Worm (Caenorhabditis elegans): Measurements from ENCODE around the gene npp-24.
A peak's percentile ranks its signal among the peaks of the same experiment; 100 is the strongest.

Gene npp-24

DNA sequence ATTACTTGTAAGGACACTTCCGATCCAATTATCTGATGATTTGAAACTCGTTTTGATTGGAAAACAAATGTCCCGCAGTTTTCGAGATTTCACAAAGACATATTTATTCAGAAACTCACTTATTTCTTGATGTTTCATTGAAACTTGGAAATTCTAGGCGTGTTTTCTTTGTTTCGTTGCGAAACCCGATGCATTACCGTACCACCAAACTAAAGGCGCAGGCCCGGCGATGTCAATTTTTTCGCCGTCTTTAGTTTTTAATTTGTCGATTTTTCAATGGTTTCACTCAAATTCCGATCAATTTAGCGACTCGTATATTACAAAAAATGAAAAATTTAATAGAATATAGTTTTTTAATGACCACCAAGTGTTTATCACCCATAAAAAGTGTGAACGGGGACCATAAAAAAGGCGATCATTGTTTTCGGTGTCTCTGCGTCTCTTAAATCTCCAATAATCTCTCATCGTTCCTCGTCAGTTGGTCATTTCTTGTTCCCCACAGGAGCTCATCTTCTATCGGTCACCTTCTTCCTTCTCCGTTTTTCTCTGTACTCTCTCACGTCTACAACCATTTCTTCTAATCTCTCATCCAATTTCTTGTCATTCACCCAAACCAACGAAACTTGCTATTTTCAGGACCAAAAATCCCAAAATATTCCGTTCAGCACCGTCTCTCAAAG, 39.8 kb upstream of the npp-24 start, which contains the start of gene clr-1:
Gene clr-1, plus strand, starts transcription at position 630 of the 680 bp plus-strand sequence.
- TF ChIP-seq snpc-1.1 (tag; optimal IDR thresholded peaks at IDR 0.05; ENCODE audit: insufficient read depth) (no peak), xnd-1 (tag; optimal IDR thresholded peaks at IDR 0.05) (peak; percentile 89), F52B5.7 (tag; optimal IDR thresholded peaks at IDR 0.05) (no peak), snpc-4 (GFP tag; optimal IDR thresholded peaks at IDR 0.05) (no peak), snpc-4 (tag; optimal IDR thresholded peaks at IDR 0.05) (no peak), bed-1 (GFP tag; IDR thresholded peaks at IDR 0.05) (no peak), D2030.7 (GFP tag; IDR thresholded peaks at IDR 0.05) (peak; percentile 28; the same call in 1 of the 2 replicates), madf-3 (GFP tag; IDR thresholded peaks at IDR 0.05) (no peak), hsf-1 (GFP tag; IDR thresholded peaks at IDR 0.05) (no peak), ztf-18 (tag; optimal IDR thresholded peaks at IDR 0.05) (no peak), ZK185.1 (tag; optimal IDR thresholded peaks at IDR 0.05; ENCODE audit: poor library complexity, severe bottlenecking) (no peak), lin-40 (tag; optimal IDR thresholded peaks at IDR 0.05) (no peak), ceh-40 (GFP tag; IDR thresholded peaks at IDR 0.05) (no peak), ztf-25 (GFP tag; IDR thresholded peaks at IDR 0.05) (no peak), rec-8 (tag; optimal IDR thresholded peaks at IDR 0.05) (no peak), F37B4.10 (GFP tag; IDR thresholded peaks at IDR 0.05) (no peak), cebp-2 (GFP tag; IDR thresholded peaks at IDR 0.05) (no peak), F33H1.4 (GFP tag; IDR thresholded peaks at IDR 0.05) (peak; percentile 89), pbrm-1 (GFP tag; IDR thresholded peaks at IDR 0.05) (no peak), lin-26 (GFP tag; IDR thresholded peaks at IDR 0.05) (no peak), ekl-4 (GFP tag; IDR thresholded peaks at IDR 0.05) (no peak), T26A5.8 (tag; optimal IDR thresholded peaks at IDR 0.05) (no peak), ztf-22 (GFP tag; optimal IDR thresholded peaks at IDR 0.05) (no peak), ztf-3 (GFP tag; optimal IDR thresholded peaks at IDR 0.05) (no peak), mxl-1 (tag; optimal IDR thresholded peaks at IDR 0.05) (no peak), efl-1 (GFP tag; optimal IDR thresholded peaks at IDR 0.05) (peak; percentile 6), hlh-12 (tag; optimal IDR thresholded peaks at IDR 0.05) (no peak), nhr-120 (GFP tag; IDR thresholded peaks at IDR 0.05) (no peak), lin-54 (GFP tag; optimal IDR thresholded peaks at IDR 0.05) (peak; percentile 9), madf-6 (GFP tag; IDR thresholded peaks at IDR 0.05) (peak; percentile 94), sptf-2 (GFP tag; optimal IDR thresholded peaks at IDR 0.05) (no peak), somi-1 (GFP tag; optimal IDR thresholded peaks at IDR 0.05) (no peak), egl-44 (GFP tag; IDR thresholded peaks at IDR 0.05) (no peak), hmg-1.2 (GFP tag; IDR thresholded peaks at IDR 0.05) (peak; percentile 49; the same call in 1 of the 2 replicates), ama-1 (optimal IDR thresholded peaks at IDR 0.05) (no peak), ama-1 (GFP tag; optimal IDR thresholded peaks at IDR 0.05) (no peak), mes-4 (tag; optimal IDR thresholded peaks at IDR 0.05) (no peak), attf-3 (GFP tag; conservative IDR thresholded peaks at IDR 0.05) (no peak), K11D2.4 (GFP tag; IDR thresholded peaks at IDR 0.05) (no peak), madf-8 (GFP tag; conservative IDR thresholded peaks at IDR 0.05) (peak; percentile 92), ceh-58 (GFP tag; IDR thresholded peaks at IDR 0.05) (no peak), madf-10 (tag; optimal IDR thresholded peaks at IDR 0.05) (no peak), tbp1 (GFP tag; optimal IDR thresholded peaks at IDR 0.05) (no peak), F23B12.7 (tag; optimal IDR thresholded peaks at IDR 0.05; ENCODE audit: insufficient read depth) (no peak), dpff-1 (tag; optimal IDR thresholded peaks at IDR 0.05) (no peak), lsy-27 (tag; optimal IDR thresholded peaks at IDR 0.05; ENCODE audit: borderline replicate concordance, insufficient read depth) (no peak), T07F8.4 (tag; optimal IDR thresholded peaks at IDR 0.05) (no peak), egl-18 (GFP tag; IDR thresholded peaks at IDR 0.05) (no peak), F57A8.1 (GFP tag; optimal IDR thresholded peaks at IDR 0.05) (no peak)
